Worm (Caenorhabditis elegans) whole organism, L1 larva: ENCODE measurements around the gene smg-8.

Experiments used
- blmp-1 ChIP-seq: fragments of 150-350 bp; optimal IDR thresholded peaks from 2 replicates; lab custom pipeline; 2014; ENCODE audit warnings: missing biosample characterization, missing genetic modification characterization
- grh-1 ChIP-seq: fragments of 200-800 bp; sonication (Bioruptor generic); IDR thresholded peaks from 2 replicates; pipeline ENCODE4 v1.3.6; 2022; ENCODE audit warnings: missing genetic modification reagents, missing genetic modification characterization, missing compliant biosample characterization
- nhr-237 ChIP-seq: fragments of 150-350 bp; optimal IDR thresholded peaks from 2 replicates; lab custom pipeline; 2014; ENCODE audit warnings: missing biosample characterization, missing genetic modification characterization
- unc-86 ChIP-seq: sonication (generic microtip); optimal IDR thresholded peaks from 2 replicates; lab custom pipeline; 2016; ENCODE audit warnings: missing genetic modification characterization, missing compliant biosample characterization

ce11 chrII:14416988-14417387, 24.2 kb upstream of the smg-8 start:
- TF ChIP-seq unc-86 (tag; lab: Kevin White, UChicago): no peak
- no peak for TF ChIP-seq nhr-237 (tag; lab: Kevin White, UChicago)
- TF ChIP-seq grh-1: no peak
- TF ChIP-seq blmp-1 (tag; lab: Kevin White, UChicago): no peak
